Worm (Caenorhabditis elegans): ENCODE results near the gene nas-29.
"Not testable (repeated sequence)": the region's sequence is repeated elsewhere in the genome, so short reads cannot be mapped to it uniquely, and the experiment has no call there.

The nas-29 gene

ce11 chrII:5120612-5121011 is 21.2 kb downstream of the nas-29 start:
- TF ChIP-seq unc-62 (GFP tag; optimal IDR thresholded peaks at IDR 0.05) (peak; percentile 7), nhr-12 (tag; optimal IDR thresholded peaks at IDR 0.05) (no peak)

ce11 chrII:5115733-5116132 is 26.1 kb downstream of the nas-29 start, which contains the start of gene srsy-1:
Gene srsy-1, plus strand, starts transcription at chrII:5116033.
- no peak for TF ChIP-seq ceh-16 (tag; optimal IDR thresholded peaks at IDR 0.05)
- TF ChIP-seq lsy-2 (tag; optimal IDR thresholded peaks at IDR 0.05), result no peak
- no peak for TF ChIP-seq mdl-1 (tag; optimal IDR thresholded peaks at IDR 0.05)
- TF ChIP-seq nhr-129 (tag; optimal IDR thresholded peaks at IDR 0.05), result no peak
- TF ChIP-seq mbf-1 (tag; optimal IDR thresholded peaks at IDR 0.05), result no peak
- no peak for TF ChIP-seq nhr-237 (tag; optimal IDR thresholded peaks at IDR 0.05)
- no peak for TF ChIP-seq snpc-4 (tag; optimal IDR thresholded peaks at IDR 0.05)
- TF ChIP-seq crh-2 (tag; optimal IDR thresholded peaks at IDR 0.05), result no peak
- no peak for TF ChIP-seq unc-55 (GFP tag; optimal IDR thresholded peaks at IDR 0.05)
- TF ChIP-seq lin-13 (GFP tag; optimal IDR thresholded peaks at IDR 0.05), result no peak
- TF ChIP-seq mab-5 (tag; optimal IDR thresholded peaks at IDR 0.05), result no peak
- TF ChIP-seq nhr-25 (tag; optimal IDR thresholded peaks at IDR 0.05), result no peak
- no peak for TF ChIP-seq fos-1 (tag; optimal IDR thresholded peaks at IDR 0.05)
- TF ChIP-seq ztf-1 (GFP tag; conservative IDR thresholded peaks at IDR 0.05), result no peak
- no peak for TF ChIP-seq C34F6.9 (tag; optimal IDR thresholded peaks at IDR 0.05)
- TF ChIP-seq lin-11 (tag; optimal IDR thresholded peaks at IDR 0.05), result no peak
- TF ChIP-seq sma-9 (GFP tag; optimal IDR thresholded peaks at IDR 0.05), result no peak
- TF ChIP-seq sma-9 (tag; optimal IDR thresholded peaks at IDR 0.05), result no peak
- TF ChIP-seq nhr-6 (tag; optimal IDR thresholded peaks at IDR 0.05), result no peak

- TF ChIP-seq mdl-1, ztf-11, aly-2 (tag; optimal IDR thresholded peaks at IDR 0.05): not testable (repeated sequence)
These were observed 26.6 kb downstream of the nas-29 start, which contains the start of gene msp-74 for ce11 chrII:5115235-5115634. Gene msp-74, minus strand, starts transcription at chrII:5115335.

- TF ChIP-seq crh-2 (tag; optimal IDR thresholded peaks at IDR 0.05), result no peak
- no peak for TF ChIP-seq dmd-4 (tag; optimal IDR thresholded peaks at IDR 0.05)
- no peak for TF ChIP-seq ceh-16 (tag; optimal IDR thresholded peaks at IDR 0.05)
- no peak for TF ChIP-seq lsy-2 (tag; optimal IDR thresholded peaks at IDR 0.05)
- TF ChIP-seq unc-55 (GFP tag; optimal IDR thresholded peaks at IDR 0.05), result no peak
- TF ChIP-seq fos-1 (tag; optimal IDR thresholded peaks at IDR 0.05), result no peak
- no peak for TF ChIP-seq nhr-25 (tag; optimal IDR thresholded peaks at IDR 0.05)
- TF ChIP-seq nhr-237 (tag; optimal IDR thresholded peaks at IDR 0.05), result no peak
- TF ChIP-seq aly-2 (tag; optimal IDR thresholded peaks at IDR 0.05), result no peak
- TF ChIP-seq peb-1 (tag; optimal IDR thresholded peaks at IDR 0.05), result no peak
- no peak for TF ChIP-seq Y55F3AM.14 (GFP tag; optimal IDR thresholded peaks at IDR 0.05)
- no peak for TF ChIP-seq nhr-6 (tag; optimal IDR thresholded peaks at IDR 0.05)
- no peak for TF ChIP-seq unc-39 (tag; optimal IDR thresholded peaks at IDR 0.05)
- no peak for TF ChIP-seq F13H6.1 (tag; optimal IDR thresholded peaks at IDR 0.05)
- TF ChIP-seq lin-39 (tag; optimal IDR thresholded peaks at IDR 0.05), result no peak
These were observed 29.8 kb downstream of the nas-29 start, which contains the start of gene F09C12.8 for ce11 chrII:5112082-5112481. Gene F09C12.8, plus strand, starts transcription at chrII:5112382.

ce11 chrII:5109693-5110092 is 32.1 kb downstream of the nas-29 start, which contains the start of gene F09C12.2:
Gene F09C12.2, plus strand, starts transcription at chrII:5110012.
- no peak for TF ChIP-seq unc-55 (GFP tag; optimal IDR thresholded peaks at IDR 0.05)
- TF ChIP-seq ZK546.5 (tag; optimal IDR thresholded peaks at IDR 0.05), result no peak
- peak; percentile 14 for TF ChIP-seq fos-1 (tag; optimal IDR thresholded peaks at IDR 0.05)

- TF ChIP-seq elt-3 (tag; optimal IDR thresholded peaks at IDR 0.05) (no peak), egl-27 (tag; optimal IDR thresholded peaks at IDR 0.05) (peak; percentile 53), nhr-23 (tag; optimal IDR thresholded peaks at IDR 0.05) (no peak), nhr-12 (tag; optimal IDR thresholded peaks at IDR 0.05) (no peak), nhr-21 (tag; optimal IDR thresholded peaks at IDR 0.05) (peak; percentile 85), snpc-4 (tag; optimal IDR thresholded peaks at IDR 0.05) (no peak), ztf-4 (tag; optimal IDR thresholded peaks at IDR 0.05) (peak; percentile 36), nhr-6 (tag; optimal IDR thresholded peaks at IDR 0.05) (no peak), sma-3 (GFP tag; optimal IDR thresholded peaks at IDR 0.05) (peak; percentile 57), Y55F3AM.14 (GFP tag; optimal IDR thresholded peaks at IDR 0.05) (peak; percentile 61), F13H6.1 (tag; optimal IDR thresholded peaks at IDR 0.05) (peak; percentile 52), sem-4 (tag; optimal IDR thresholded peaks at IDR 0.05) (peak; percentile 1), dmd-4 (tag; optimal IDR thresholded peaks at IDR 0.05) (no peak), ama-1 (optimal IDR thresholded peaks at IDR 0.05) (no peak), ztf-1 (GFP tag; conservative IDR thresholded peaks at IDR 0.05) (no peak), unc-62 (GFP tag; optimal IDR thresholded peaks at IDR 0.05) (no peak), gmeb-1 (tag; optimal IDR thresholded peaks at IDR 0.05) (peak; percentile 67), alr-1 (tag; optimal IDR thresholded peaks at IDR 0.05) (no peak), R02D3.7 (tag; optimal IDR thresholded peaks at IDR 0.05) (no peak), lin-13 (GFP tag; optimal IDR thresholded peaks at IDR 0.05) (peak; percentile 63), nhr-77 (tag; optimal IDR thresholded peaks at IDR 0.05) (no peak), fos-1 (tag; optimal IDR thresholded peaks at IDR 0.05) (peak; percentile 79), mab-5 (tag; optimal IDR thresholded peaks at IDR 0.05) (peak; percentile 23), C34F6.9 (tag; optimal IDR thresholded peaks at IDR 0.05) (peak; percentile 52), nhr-237 (tag; optimal IDR thresholded peaks at IDR 0.05) (no peak), unc-39 (tag; optimal IDR thresholded peaks at IDR 0.05) (no peak)
These were observed 36.8 kb downstream of the nas-29 start for ce11 chrII:5105020-5105419.
